Fruit fly (Drosophila melanogaster): ENCODE data around the gene dally.

Gene dally

dm6 chr3L:8925679-8926078 is 98.4 kb downstream of the dally start:
- TF ChIP-seq sage (GFP tag; optimal IDR thresholded peaks at IDR 0.05) (no peak), HLH106 (tag; optimal IDR thresholded peaks at IDR 0.05) (no peak), fru (GFP tag; optimal IDR thresholded peaks at IDR 0.05) (no peak), brk (GFP tag; optimal IDR thresholded peaks at IDR 0.05) (no peak)

DNA sequence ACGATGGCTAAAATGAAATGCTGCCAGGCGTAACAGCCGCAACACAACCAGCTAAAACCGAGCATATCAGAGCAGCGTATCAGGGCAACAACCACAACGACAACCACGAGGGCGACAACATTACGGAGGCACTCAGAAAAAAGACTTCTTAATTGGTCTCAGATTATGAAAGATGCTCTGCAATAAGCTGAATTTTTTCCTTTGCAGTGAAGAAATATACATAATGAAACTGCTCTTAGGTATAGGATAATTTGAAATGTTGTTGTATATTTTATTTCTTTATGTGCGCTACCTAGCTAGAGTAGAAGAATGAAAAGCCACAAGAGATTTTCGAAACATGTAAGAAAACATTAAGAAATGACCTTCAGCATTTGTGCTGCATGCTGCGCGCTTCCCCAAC is 102.2 kb downstream of the dally start:
- TF ChIP-seq Vsx2 (GFP tag; optimal IDR thresholded peaks at IDR 0.05; ENCODE audit: partially characterized antibody) (no peak), OdsH (GFP tag; optimal IDR thresholded peaks at IDR 0.05) (no peak), Sp1 (GFP tag; optimal IDR thresholded peaks at IDR 0.05) (no peak), HLH106 (tag; optimal IDR thresholded peaks at IDR 0.05) (no peak)

DNA sequence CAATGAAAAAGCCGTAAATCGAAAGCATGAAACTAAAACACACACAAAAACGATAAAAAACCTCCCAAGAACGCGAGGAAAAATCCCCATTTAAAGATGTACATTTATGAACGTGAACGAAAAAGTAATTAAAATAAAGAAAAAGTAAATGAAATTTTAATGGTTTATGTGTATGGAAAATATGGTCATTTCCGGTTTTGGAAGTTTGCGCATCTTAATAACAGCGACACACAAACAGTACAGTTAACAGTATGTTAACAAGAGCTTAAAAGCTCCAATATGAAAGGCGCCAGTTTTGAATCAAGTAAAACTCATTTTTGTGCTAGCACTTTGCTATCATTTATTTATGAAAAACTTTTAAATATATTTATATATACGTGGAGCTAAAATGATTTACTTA is 104.6 kb downstream of the dally start:
- TF ChIP-seq Abd-B (GFP tag; optimal IDR thresholded peaks at IDR 0.05) (no peak), GATAd (GFP tag; optimal IDR thresholded peaks at IDR 0.05) (no peak), psq (GFP tag; optimal IDR thresholded peaks at IDR 0.05) (no peak), sage (GFP tag; optimal IDR thresholded peaks at IDR 0.05) (no peak), Hnf4 (GFP tag; optimal IDR thresholded peaks at IDR 0.05) (no peak), CrebA (GFP tag; optimal IDR thresholded peaks at IDR 0.05; ENCODE audit: borderline replicate concordance) (peak; percentile 34), Myc (optimal IDR thresholded peaks at IDR 0.05) (no peak), tai (GFP tag; optimal IDR thresholded peaks at IDR 0.05) (no peak)

DNA sequence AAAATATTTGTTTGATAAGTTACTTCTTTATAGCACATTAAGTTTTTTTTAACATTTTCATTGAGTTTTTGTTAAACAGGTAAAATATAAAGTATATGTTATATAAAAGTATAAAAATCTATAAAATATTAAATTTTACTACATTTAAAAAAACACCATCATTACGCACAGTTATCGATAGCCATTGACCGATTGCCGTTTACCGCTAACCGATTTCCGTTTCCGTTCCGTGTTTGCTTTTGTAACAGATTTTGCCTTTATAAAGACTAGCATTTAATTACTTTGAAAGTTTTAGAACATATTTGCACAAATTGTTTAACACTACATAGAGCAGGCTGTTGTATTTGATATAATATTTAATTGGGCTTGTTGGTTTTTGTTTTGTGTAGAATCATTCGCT is 112.3 kb downstream of the dally start:
- TF ChIP-seq Hr78 (GFP tag; optimal IDR thresholded peaks at IDR 0.05): no peak
- no peak for TF ChIP-seq foxo (GFP tag; optimal IDR thresholded peaks at IDR 0.05)
- no peak for TF ChIP-seq Hr83 (GFP tag; optimal IDR thresholded peaks at IDR 0.05; ENCODE audit: poor library complexity, severe bottlenecking)
